Worm (Caenorhabditis elegans) whole organism, late embryonic: ENCODE data around the gene Y34B4A.10.

ENCODE experiments used
- C38D4.7 ChIP-seq: fragments of 200-800 bp; sonication (Bioruptor generic); optimal IDR thresholded peaks from 2 replicates; lab custom pipeline; 2018; ENCODE audit warnings: mild to moderate bottlenecking, missing genetic modification characterization, moderate library complexity, missing compliant biosample characterization
- F13H6.1 ChIP-seq: sonication (generic microtip); optimal IDR thresholded peaks from 2 replicates; lab custom pipeline; 2016; ENCODE audit warnings: missing genetic modification characterization, missing compliant biosample characterization
- K02D7.2 ChIP-seq: sonication (generic microtip); optimal IDR thresholded peaks from 2 replicates; lab custom pipeline; 2017; ENCODE audit warnings: mild to moderate bottlenecking, missing genetic modification characterization, missing compliant biosample characterization
- T23F11.4 ChIP-seq: fragments of 200-800 bp; sonication (Bioruptor generic); optimal IDR thresholded peaks from 2 replicates; lab custom pipeline; 2018; ENCODE audit warnings: mild to moderate bottlenecking, missing genetic modification characterization, missing compliant biosample characterization
- ama-1 ChIP-seq: fragments of 150-350 bp; optimal IDR thresholded peaks from 2 replicates; lab custom pipeline; 2014
- ceh-18 ChIP-seq: sonication (generic microtip); optimal IDR thresholded peaks from 2 replicates; lab custom pipeline; 2016; ENCODE audit warnings: missing genetic modification characterization, missing compliant biosample characterization
- ceh-19 ChIP-seq: fragments of 200-800 bp; sonication (Bioruptor generic); optimal IDR thresholded peaks from 2 replicates; lab custom pipeline; 2018; ENCODE audit warnings: mild to moderate bottlenecking, missing genetic modification characterization, missing compliant biosample characterization
- ceh-24 ChIP-seq: sonication (generic microtip); optimal IDR thresholded peaks from 2 replicates; lab custom pipeline; 2016; ENCODE audit warnings: mild to moderate bottlenecking, missing genetic modification characterization, missing compliant biosample characterization
- ceh-30 ChIP-seq: fragments of 150-350 bp; optimal IDR thresholded peaks from 2 replicates; lab custom pipeline; 2014; ENCODE audit warnings: missing biosample characterization, missing genetic modification characterization
- ceh-31 ChIP-seq: sonication (generic microtip); optimal IDR thresholded peaks from 2 replicates; lab custom pipeline; 2016; ENCODE audit warnings: missing genetic modification characterization, missing compliant biosample characterization
- ceh-48 ChIP-seq: sonication (generic microtip); optimal IDR thresholded peaks from 2 replicates; lab custom pipeline; 2016; ENCODE audit warnings: missing genetic modification characterization, inconsistent platforms, missing compliant biosample characterization
- ceh-9 ChIP-seq: sonication (generic microtip); optimal IDR thresholded peaks from 2 replicates; lab custom pipeline; 2016; ENCODE audit warnings: mild to moderate bottlenecking, missing genetic modification characterization, inconsistent platforms, missing compliant biosample characterization
- che-1 ChIP-seq: sonication (generic microtip); optimal IDR thresholded peaks from 2 replicates; lab custom pipeline; 2016; ENCODE audit warnings: mild to moderate bottlenecking, missing genetic modification characterization, missing compliant biosample characterization
- dmd-4 ChIP-seq: sonication (generic microtip); optimal IDR thresholded peaks from 2 replicates; lab custom pipeline; 2016; ENCODE audit warnings: borderline replicate concordance, missing genetic modification characterization, missing compliant biosample characterization
- elt-2 ChIP-seq: sonication (generic microtip); optimal IDR thresholded peaks from 2 replicates; lab custom pipeline; 2016; ENCODE audit warnings: missing genetic modification reagents, missing genetic modification characterization, missing compliant biosample characterization
- eyg-1 ChIP-seq: sonication (generic microtip); optimal IDR thresholded peaks from 2 replicates; lab custom pipeline; 2016; ENCODE audit warnings: missing genotype, missing genetic modification characterization, missing compliant biosample characterization
- fax-1 ChIP-seq: sonication (generic microtip); optimal IDR thresholded peaks from 2 replicates; lab custom pipeline; 2016; ENCODE audit warnings: missing genotype, missing genetic modification characterization, missing compliant biosample characterization
- gmeb-2 ChIP-seq: sonication (generic microtip); optimal IDR thresholded peaks from 2 replicates; lab custom pipeline; 2016; ENCODE audit warnings: missing genetic modification characterization, inconsistent platforms, missing compliant biosample characterization
- hlh-13 ChIP-seq: fragments of 200-800 bp; sonication (Bioruptor generic); optimal IDR thresholded peaks from 2 replicates; lab custom pipeline; 2018; ENCODE audit warnings: mild to moderate bottlenecking, missing genetic modification characterization, missing compliant biosample characterization
- hlh-15 ChIP-seq: sonication (generic microtip); optimal IDR thresholded peaks from 2 replicates; lab custom pipeline; 2016; ENCODE audit warnings: missing genetic modification characterization, missing compliant biosample characterization
- hlh-30 ChIP-seq: sonication (generic microtip); optimal IDR thresholded peaks from 2 replicates; lab custom pipeline; 2017; ENCODE audit warnings: antibody characterized with exemption, missing genetic modification characterization, missing compliant biosample characterization; ENCODE audit not compliant: insufficient read depth
- hlh-6 ChIP-seq: sonication (generic microtip); optimal IDR thresholded peaks from 2 replicates; lab custom pipeline; 2016; ENCODE audit warnings: missing genotype, missing genetic modification characterization, missing compliant biosample characterization
- lin-11 ChIP-seq: fragments of 200-800 bp; sonication (Bioruptor generic); optimal IDR thresholded peaks from 2 replicates; lab custom pipeline; 2018; ENCODE audit warnings: mild to moderate bottlenecking, missing genetic modification characterization, missing compliant biosample characterization
- madf-2 ChIP-seq: sonication (generic microtip); optimal IDR thresholded peaks from 2 replicates; lab custom pipeline; 2017; ENCODE audit warnings: missing genetic modification characterization, missing compliant biosample characterization
- mec-3 ChIP-seq: sonication (generic microtip); optimal IDR thresholded peaks from 2 replicates; lab custom pipeline; 2016; ENCODE audit warnings: borderline replicate concordance, missing genetic modification characterization, missing compliant biosample characterization
- npax-4 ChIP-seq: sonication (generic microtip); optimal IDR thresholded peaks from 2 replicates; lab custom pipeline; 2016; ENCODE audit warnings: missing genetic modification characterization, missing compliant biosample characterization
- odd-2 ChIP-seq: sonication (generic microtip); optimal IDR thresholded peaks from 2 replicates; lab custom pipeline; 2017; ENCODE audit warnings: antibody characterized with exemption, mild to moderate bottlenecking, missing genetic modification characterization, missing compliant biosample characterization
- pat-9 ChIP-seq: fragments of 200-800 bp; sonication (Bioruptor generic); optimal IDR thresholded peaks from 2 replicates; lab custom pipeline; 2018; ENCODE audit warnings: mild to moderate bottlenecking, missing genetic modification characterization, moderate library complexity, missing compliant biosample characterization
- pha-2 ChIP-seq: sonication (generic microtip); optimal IDR thresholded peaks from 2 replicates; lab custom pipeline; 2017; ENCODE audit warnings: mild to moderate bottlenecking, missing genetic modification characterization, missing compliant biosample characterization
- pha-4 ChIP-seq: fragments of 150-350 bp; optimal IDR thresholded peaks from 2 replicates; lab custom pipeline; 2018; ENCODE audit warnings: missing biosample characterization, missing genetic modification reagents, missing genetic modification characterization
- rnt-1 ChIP-seq: sonication (generic microtip); optimal IDR thresholded peaks from 2 replicates; lab custom pipeline; 2016; ENCODE audit warnings: missing genetic modification characterization, missing compliant biosample characterization
- sdc-2 ChIP-seq: sonication (generic microtip); optimal IDR thresholded peaks from 2 replicates; lab custom pipeline; 2016; ENCODE audit warnings: missing genotype, missing genetic modification characterization, missing compliant biosample characterization
- tbx-7 ChIP-seq: sonication (generic microtip); optimal IDR thresholded peaks from 2 replicates; lab custom pipeline; 2016; ENCODE audit warnings: missing genotype, missing genetic modification characterization, missing compliant biosample characterization
- unc-3 ChIP-seq, 2 experiments: fragments of 200-800 bp in 1 of 2; sonication (Bioruptor generic) in 1 of 2; sonication (generic microtip) in 1 of 2; conservative IDR thresholded peaks in 1 of 2; optimal IDR thresholded peaks in 1 of 2; 2 replicates each; pipeline versions ENCODE4 v1.3.6 to Lab custom; 2016 to 2022; ENCODE audit warnings: missing compliant biosample characterization in 2 of 2, missing genetic modification characterization in 2 of 2, missing genetic modification reagents in 1 of 2
- unc-86 ChIP-seq: sonication (generic microtip); optimal IDR thresholded peaks from 2 replicates; lab custom pipeline; 2016; ENCODE audit warnings: missing genetic modification characterization, missing compliant biosample characterization
- zip-5 ChIP-seq: sonication (generic microtip); optimal IDR thresholded peaks from 2 replicates; lab custom pipeline; 2016; ENCODE audit warnings: missing genetic modification characterization, missing compliant biosample characterization

Y34B4A.10 gene

DNA sequence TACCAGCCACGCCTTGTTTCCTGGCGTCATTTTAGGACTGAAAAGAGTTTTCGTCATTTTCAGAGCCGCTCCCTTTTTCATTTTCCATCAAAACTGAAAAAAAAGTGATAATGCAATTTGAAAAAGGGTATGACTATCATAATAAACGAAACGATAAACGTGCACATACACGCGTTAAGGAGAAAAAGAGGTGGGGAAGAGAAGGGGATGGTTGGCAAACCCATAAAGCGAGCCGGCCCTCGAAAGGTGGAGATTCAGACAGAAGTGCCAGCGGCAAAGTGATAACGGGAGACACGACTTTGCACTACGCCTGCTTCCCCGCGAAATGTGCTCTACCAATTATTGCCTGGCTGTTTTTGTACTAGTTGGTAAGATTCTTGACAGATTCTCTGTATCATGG, 3.1 kb downstream of the Y34B4A.10 start, which contains the start of gene nspg-14:
Gene nspg-14, plus strand, starts transcription at position 250 of the 400 bp plus-strand sequence.
- TF ChIP-seq elt-2 (tag; lab: Kevin White, UChicago) (peak; percentile 47), che-1 (tag; lab: Kevin White, UChicago) (no peak)

DNA sequence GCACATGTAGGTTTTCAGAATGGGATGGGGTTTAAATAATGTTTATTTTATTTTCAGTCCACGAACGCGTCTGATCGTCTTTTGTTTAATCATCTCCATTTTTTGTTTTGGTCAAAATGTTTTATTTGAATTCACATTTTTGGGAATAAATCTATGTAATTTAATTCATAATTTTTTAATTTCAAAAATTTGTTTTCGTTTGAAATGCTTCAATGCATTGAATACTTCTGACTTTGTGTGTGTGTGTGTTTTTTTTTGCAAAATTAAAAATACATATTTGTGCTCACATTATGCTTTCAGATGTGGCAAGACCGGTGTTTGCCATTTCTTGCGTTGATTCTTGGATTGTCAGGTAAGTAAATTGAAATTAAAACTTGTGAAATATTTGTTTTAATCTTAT, 5.2 kb downstream of the Y34B4A.10 start, which contains the start of gene nspg-13:
Gene nspg-13, plus strand, starts transcription at position 301 of the 400 bp plus-strand sequence.
- no peak for TF ChIP-seq lin-11 (tag; lab: Kevin White, UChicago)
- TF ChIP-seq gmeb-2 (tag; lab: Kevin White, UChicago): no peak
- no peak for TF ChIP-seq pat-9 (tag; lab: Kevin White, UChicago)
- TF ChIP-seq ceh-18 (tag; lab: Kevin White, UChicago): no peak
- no peak for TF ChIP-seq tbx-7 (tag; lab: Kevin White, UChicago)
- TF ChIP-seq mec-3: no peak
- TF ChIP-seq odd-2: no peak
- TF ChIP-seq K02D7.2 (tag; lab: Kevin White, UChicago): no peak
- no peak for TF ChIP-seq ama-1
- TF ChIP-seq zip-5: no peak
- no peak for TF ChIP-seq eyg-1 (tag; lab: Kevin White, UChicago)

DNA sequence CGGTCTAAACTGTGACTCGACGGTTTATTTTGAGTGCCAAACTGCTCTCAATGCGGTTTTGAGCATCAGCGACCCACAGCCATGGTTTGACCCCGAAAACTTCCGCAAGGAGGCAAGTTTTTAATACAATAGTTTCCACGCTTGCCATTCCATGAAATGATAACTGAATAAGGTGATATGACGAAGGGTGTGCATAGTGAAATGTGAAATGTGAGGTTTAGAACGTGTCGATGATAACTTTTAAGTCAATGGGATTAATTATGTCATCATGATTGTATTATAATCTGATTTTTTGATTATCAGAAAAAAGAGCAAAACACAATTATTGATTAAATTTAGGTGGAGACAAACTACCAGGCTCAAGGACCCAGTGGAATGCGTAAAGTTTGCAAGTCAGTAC, 5.6 kb downstream of the Y34B4A.10 start:
- no peak for TF ChIP-seq C38D4.7 (GFP tag; lab: Kevin White, UChicago)
- TF ChIP-seq unc-3 (GFP tag; conservative IDR thresholded peaks at IDR 0.05; lab: Robert Waterston, UW): no peak
- TF ChIP-seq unc-3 (tag; optimal IDR thresholded peaks at IDR 0.05; lab: Kevin White, UChicago): no peak
- no peak for TF ChIP-seq tbx-7 (tag; lab: Kevin White, UChicago)
- TF ChIP-seq ceh-48 (tag; lab: Kevin White, UChicago): no peak
- TF ChIP-seq lin-11 (tag; lab: Kevin White, UChicago): no peak
- no peak for TF ChIP-seq hlh-30 (tag; lab: Kevin White, UChicago)
- no peak for TF ChIP-seq dmd-4
- no peak for TF ChIP-seq hlh-15 (tag; lab: Kevin White, UChicago)
- TF ChIP-seq unc-86 (tag; lab: Kevin White, UChicago): no peak
- no peak for TF ChIP-seq pha-2 (tag; lab: Kevin White, UChicago)
- no peak for TF ChIP-seq npax-4
- no peak for TF ChIP-seq sdc-2 (tag; lab: Kevin White, UChicago)
- TF ChIP-seq zip-5: no peak
- no peak for TF ChIP-seq K02D7.2 (tag; lab: Kevin White, UChicago)
- TF ChIP-seq ceh-9 (tag; lab: Kevin White, UChicago): no peak
- no peak for TF ChIP-seq ceh-18 (tag; lab: Kevin White, UChicago)
- TF ChIP-seq rnt-1 (tag; lab: Kevin White, UChicago): no peak

DNA sequence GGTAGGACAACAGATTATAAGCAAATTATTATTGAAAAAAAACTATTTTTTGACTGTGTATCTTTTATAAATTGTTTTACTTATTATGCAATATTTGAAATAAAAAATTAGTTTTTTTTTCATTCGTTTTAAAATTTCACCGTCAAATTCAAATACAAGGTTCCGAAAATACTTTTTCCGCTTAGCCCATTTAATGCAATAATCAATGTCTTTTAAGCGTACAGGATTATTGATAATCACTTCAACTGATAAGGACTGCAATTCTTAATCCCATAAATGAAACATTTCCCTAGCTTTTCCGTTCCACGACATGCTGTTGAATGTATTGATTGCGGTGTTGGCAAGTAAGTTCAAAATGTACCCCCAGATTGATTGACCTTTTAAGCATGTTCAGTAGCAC, 7.3 kb downstream of the Y34B4A.10 start, which contains the start of gene nspg-12:
Gene nspg-12, plus strand, starts transcription at position 301 of the 400 bp plus-strand sequence.
- TF ChIP-seq hlh-13 (GFP tag; lab: Kevin White, UChicago): no peak
- TF ChIP-seq pha-4 (tag; lab: Kevin White, UChicago): no peak
- TF ChIP-seq fax-1 (tag; lab: Kevin White, UChicago): no peak
- TF ChIP-seq ceh-24 (tag; lab: Kevin White, UChicago): no peak
- no peak for TF ChIP-seq ceh-30 (tag; lab: Kevin White, UChicago)
- TF ChIP-seq T23F11.4: no peak
- TF ChIP-seq madf-2: no peak
- TF ChIP-seq lin-11 (tag; lab: Kevin White, UChicago): no peak
- TF ChIP-seq F13H6.1: no peak
- no peak for TF ChIP-seq ceh-19
- no peak for TF ChIP-seq ceh-31 (tag; lab: Kevin White, UChicago)
- no peak for TF ChIP-seq mec-3

DNA sequence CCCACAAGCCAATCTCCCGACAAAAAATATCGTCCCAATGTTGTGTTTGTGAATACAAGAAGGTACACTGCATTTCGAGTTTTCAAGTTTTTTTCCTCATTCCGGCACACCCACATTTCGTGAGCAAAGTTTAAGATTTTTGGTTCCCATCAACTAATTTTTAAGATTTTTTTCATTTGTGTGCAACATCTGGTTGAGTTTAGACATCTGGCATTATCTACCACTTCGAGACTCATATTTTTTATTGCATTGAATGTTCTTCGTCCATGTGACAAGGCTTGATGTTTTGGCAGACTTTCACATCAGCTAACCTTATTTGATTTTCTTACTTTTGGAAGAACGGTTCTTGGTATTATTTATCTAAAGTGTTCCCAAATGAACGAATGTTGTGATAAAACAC, 10.7 kb downstream of the Y34B4A.10 start:
- no peak for TF ChIP-seq hlh-6 (tag; lab: Kevin White, UChicago)
